Worm (Caenorhabditis elegans) whole organism, midembryonic: Measurements from ENCODE around the gene mtg-1.

Experiments used
- flt-1 ChIP-seq: fragments of 200-800 bp; sonication (Bioruptor generic); IDR thresholded peaks from 2 replicates; pipeline ENCODE4 v1.3.6; 2022; ENCODE audit warnings: missing genetic modification characterization, missing compliant biosample characterization
- klf-2 ChIP-seq: fragments of 200-800 bp; sonication (Bioruptor generic); conservative IDR thresholded peaks from 2 replicates; pipeline ENCODE4 v1.3.6; 2022; ENCODE audit warnings: missing genetic modification reagents, missing genetic modification characterization, missing compliant biosample characterization

- TF ChIP-seq klf-2 = no peak
- TF ChIP-seq flt-1 (GFP tag; lab: Robert Waterston, UW) = no peak
These were observed 25.3 kb upstream of the mtg-1 start for ce11 chrIII:1508244-1508643.
